Worm (Caenorhabditis elegans) whole organism, late embryonic: ENCODE results near the gene moc-6.

Experiments used
- ama-1 ChIP-seq: fragments of 150-350 bp; optimal IDR thresholded peaks from 2 replicates; lab custom pipeline; 2014
- ceh-24 ChIP-seq: sonication (generic microtip); optimal IDR thresholded peaks from 2 replicates; lab custom pipeline; 2016; ENCODE audit warnings: mild to moderate bottlenecking, missing genetic modification characterization, missing compliant biosample characterization
- elt-4 ChIP-seq: sonication (generic microtip); optimal IDR thresholded peaks from 2 replicates; lab custom pipeline; 2016; ENCODE audit warnings: missing genetic modification characterization, missing compliant biosample characterization
- ets-4 ChIP-seq: sonication (generic microtip); optimal IDR thresholded peaks from 2 replicates; lab custom pipeline; 2016; ENCODE audit warnings: missing genetic modification characterization, missing compliant biosample characterization
- fax-1 ChIP-seq: sonication (generic microtip); optimal IDR thresholded peaks from 2 replicates; lab custom pipeline; 2016; ENCODE audit warnings: missing genotype, missing genetic modification characterization, missing compliant biosample characterization
- lin-11 ChIP-seq: fragments of 200-800 bp; sonication (Bioruptor generic); optimal IDR thresholded peaks from 2 replicates; lab custom pipeline; 2018; ENCODE audit warnings: mild to moderate bottlenecking, missing genetic modification characterization, missing compliant biosample characterization
- madf-2 ChIP-seq: sonication (generic microtip); optimal IDR thresholded peaks from 2 replicates; lab custom pipeline; 2017; ENCODE audit warnings: missing genetic modification characterization, missing compliant biosample characterization
- pag-3 ChIP-seq: sonication (generic microtip); optimal IDR thresholded peaks from 2 replicates; lab custom pipeline; 2016; ENCODE audit warnings: missing compliant biosample characterization, missing genetic modification characterization, borderline replicate concordance
- tbx-2 ChIP-seq: sonication (generic microtip); optimal IDR thresholded peaks from 2 replicates; lab custom pipeline; 2016; ENCODE audit warnings: missing genetic modification characterization, missing compliant biosample characterization
- ttx-3 ChIP-seq: sonication (generic microtip); optimal IDR thresholded peaks from 2 replicates; lab custom pipeline; 2016; ENCODE audit warnings: missing genetic modification reagents, missing genetic modification characterization, missing compliant biosample characterization
- unc-86 ChIP-seq: sonication (generic microtip); optimal IDR thresholded peaks from 2 replicates; lab custom pipeline; 2016; ENCODE audit warnings: missing genetic modification characterization, missing compliant biosample characterization

ce11 chrIII:5171945-5172344, 23.8 kb upstream of the moc-6 start, which contains the start of gene prp-19:
- TF ChIP-seq fax-1 (no peak), ama-1 (no peak), pag-3 (tag; lab: Kevin White, UChicago) (no peak), tbx-2 (no peak), ets-4 (tag; lab: Kevin White, UChicago) (no peak), madf-2 (tag; lab: Kevin White, UChicago) (no peak), elt-4 (no peak), ttx-3 (no peak), lin-11 (no peak), unc-86 (tag; lab: Kevin White, UChicago) (no peak), ceh-24 (no peak)
